Worm (Caenorhabditis elegans): ENCODE results near the gene nsph-4.2.

- TF ChIP-seq ceh-82 (tag; optimal IDR thresholded peaks at IDR 0.05) (no peak), elt-3 (tag; optimal IDR thresholded peaks at IDR 0.05) (no peak), nhr-237 (tag; optimal IDR thresholded peaks at IDR 0.05) (no peak), nhr-77 (tag; optimal IDR thresholded peaks at IDR 0.05) (no peak), lin-13 (GFP tag; optimal IDR thresholded peaks at IDR 0.05) (no peak), fos-1 (tag; optimal IDR thresholded peaks at IDR 0.05) (no peak), ztf-11 (tag; optimal IDR thresholded peaks at IDR 0.05) (no peak), lin-39 (tag; optimal IDR thresholded peaks at IDR 0.05) (no peak), nhr-11 (tag; optimal IDR thresholded peaks at IDR 0.05) (no peak)
Measured at ce11 chrIV:5186480-5187205, 32.0 kb upstream of the nsph-4.2 start, which contains the start of the genes W03F8.6 and mtrf-1L.
